Worm (Caenorhabditis elegans): ENCODE results near the gene ugt-67.

Gene ugt-67

ce11 chrV:4918664-4919257 is 17.6 kb downstream of the ugt-67 start, which contains the start of gene C02E7.6 (continued):
- TF ChIP-seq cey-2 (tag; optimal IDR thresholded peaks at IDR 0.05; ENCODE audit: borderline replicate concordance, insufficient read depth) (peak; percentile 47), mxl-3 (GFP tag; optimal IDR thresholded peaks at IDR 0.05) (peak; percentile 43), nhr-102 (tag; optimal IDR thresholded peaks at IDR 0.05) (peak; percentile 62), T20F7.1 (GFP tag; optimal IDR thresholded peaks at IDR 0.05) (no peak), dmd-8 (GFP tag; IDR thresholded peaks at IDR 0.05) (no peak), jun-1 (tag; optimal IDR thresholded peaks at IDR 0.05) (no peak), lin-13 (GFP tag; optimal IDR thresholded peaks at IDR 0.05) (no peak), dmd-6 (GFP tag; IDR thresholded peaks at IDR 0.05) (no peak), fkh-10 (GFP tag; optimal IDR thresholded peaks at IDR 0.05) (no peak), vab-7 (GFP tag; IDR thresholded peaks at IDR 0.05) (no peak), nhr-42 (GFP tag; IDR thresholded peaks at IDR 0.05) (no peak)

ce11 chrV:4920690-4921152 is 19.5 kb downstream of the ugt-67 start, which contains the start of the genes C02E7.8 and srh-23:
Gene C02E7.8 (minus strand): TSS chrV:4920790.
Gene srh-23 (plus strand): TSS chrV:4921102.
- TF ChIP-seq nhr-111 (GFP tag; optimal IDR thresholded peaks at IDR 0.05) (no peak), nhr-237 (tag; optimal IDR thresholded peaks at IDR 0.05) (no peak)

- TF ChIP-seq mes-2 (tag; optimal IDR thresholded peaks at IDR 0.05; ENCODE audit: poor library complexity, severe bottlenecking) (no peak), F10B5.3 (tag; optimal IDR thresholded peaks at IDR 0.05) (no peak), saeg-2 (GFP tag; IDR thresholded peaks at IDR 0.05) (no peak), lin-39 (tag; optimal IDR thresholded peaks at IDR 0.05) (no peak)
These were observed 20.9 kb downstream of the ugt-67 start, which contains the start of gene srh-22 for ce11 chrV:4922024-4922423. Gene srh-22 (plus strand): TSS chrV:4922324.

ce11 chrV:4924618-4925017 is 23.4 kb downstream of the ugt-67 start, which contains the start of gene srh-20:
Gene srh-20 (plus strand): TSS chrV:4924918.
- TF ChIP-seq ceh-28 (tag; optimal IDR thresholded peaks at IDR 0.05), result no peak
- no peak for TF ChIP-seq lin-13 (GFP tag; optimal IDR thresholded peaks at IDR 0.05)
- TF ChIP-seq zip-11 (GFP tag; IDR thresholded peaks at IDR 0.05), result no peak
- TF ChIP-seq mdt-29 (GFP tag; IDR thresholded peaks at IDR 0.05), result no peak

- no peak for TF ChIP-seq snpc-4 (tag; optimal IDR thresholded peaks at IDR 0.05)
- TF ChIP-seq unc-62 (GFP tag; optimal IDR thresholded peaks at IDR 0.05 in 1 of 2), result peak in 1 of 2 experiments; percentile 65
- TF ChIP-seq unc-62 (tag; optimal IDR thresholded peaks at IDR 0.05), result no peak
These were observed 25.2 kb downstream of the ugt-67 start, which contains the start of gene srh-21 for ce11 chrV:4926371-4926770. Gene srh-21 (plus strand): TSS chrV:4926671.

ce11 chrV:4929842-4930241 is 28.7 kb downstream of the ugt-67 start, which contains the start of gene str-205:
Gene str-205 (minus strand): TSS chrV:4929942.
- TF ChIP-seq nhr-28 (tag; optimal IDR thresholded peaks at IDR 0.05) (no peak), tra-1 (GFP tag; IDR thresholded peaks at IDR 0.05) (no peak), cey-2 (tag; optimal IDR thresholded peaks at IDR 0.05; ENCODE audit: borderline replicate concordance, insufficient read depth) (no peak), D1046.2 (GFP tag; IDR thresholded peaks at IDR 0.05) (no peak), lim-7 (GFP tag; IDR thresholded peaks at IDR 0.05) (no peak)

ce11 chrV:4932814-4933213 is 31.6 kb downstream of the ugt-67 start, which contains the start of gene C02E7.10:
Gene C02E7.10 (minus strand): TSS chrV:4933045.
- TF ChIP-seq F37D6.2 (tag; optimal IDR thresholded peaks at IDR 0.05), result no peak
- peak in 1 of 2 experiments; percentile 90 for TF ChIP-seq unc-62 (GFP tag; optimal IDR thresholded peaks at IDR 0.05 in 1 of 2)
- TF ChIP-seq unc-62 (tag; optimal IDR thresholded peaks at IDR 0.05), result no peak
